Fruit fly (Drosophila melanogaster): ENCODE measurements around the gene Rsod.

Rsod gene

DNA sequence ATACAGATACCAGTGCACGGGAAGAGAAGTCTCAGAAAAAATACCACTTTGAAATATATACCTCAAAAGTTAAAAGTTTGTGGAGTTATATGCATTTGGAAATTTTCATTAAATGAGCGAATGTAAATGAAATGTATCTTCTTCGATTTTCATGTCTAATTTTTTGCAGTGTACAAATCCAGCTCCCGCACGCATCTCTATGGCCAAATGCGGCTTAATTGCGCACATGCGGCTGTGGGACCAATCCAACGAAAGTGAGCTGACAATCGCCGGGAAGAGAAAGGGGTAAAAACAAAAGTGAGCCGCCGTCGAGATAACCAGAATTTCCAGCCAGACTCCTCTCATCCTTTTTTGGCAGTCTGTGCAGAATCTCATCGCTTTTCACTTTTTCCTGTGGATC, 6.8 kb downstream of the Rsod start:
- no peak for TF ChIP-seq noc (tag; optimal IDR thresholded peaks at IDR 0.05)

dm6 chr3R:30163228-30163627, 7.8 kb downstream of the Rsod start:
- no peak for TF ChIP-seq noc (tag; optimal IDR thresholded peaks at IDR 0.05)

DNA sequence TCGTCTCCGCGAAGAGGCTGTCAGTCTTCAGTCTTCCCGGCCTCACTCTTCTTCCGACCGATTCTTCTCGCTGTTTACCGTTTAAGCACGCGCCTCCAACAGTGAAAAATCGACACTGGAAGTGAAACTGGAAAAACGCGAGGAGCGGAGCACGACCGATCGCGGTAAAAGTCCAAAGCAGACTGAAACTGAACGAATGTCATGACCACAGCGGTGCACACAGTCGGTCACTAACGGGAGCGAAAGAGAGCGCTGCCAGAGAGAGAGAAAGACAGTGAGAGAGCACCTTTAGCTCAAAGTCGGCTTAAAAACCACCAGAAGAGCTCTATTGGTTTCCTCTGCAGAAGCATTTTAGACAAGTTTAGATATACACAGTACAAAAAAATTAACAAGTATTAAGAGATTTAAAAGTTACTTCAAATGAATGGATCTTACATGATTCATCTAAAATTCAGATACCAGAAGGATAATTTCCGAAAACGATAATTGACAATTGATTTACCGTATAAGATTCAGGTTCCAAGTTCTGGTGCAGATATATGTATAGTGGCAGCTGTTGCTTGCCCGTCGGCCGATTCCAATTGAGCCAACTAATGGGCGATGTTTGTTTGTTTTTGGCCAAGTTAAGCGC, 10.6 kb downstream of the Rsod start, which contains the start of gene CG11498:
Gene CG11498 (minus strand): TSS at position 162 of the 631 bp plus-strand sequence.
- TF ChIP-seq noc (tag; optimal IDR thresholded peaks at IDR 0.05), result no peak

- no peak for TF ChIP-seq noc (tag; optimal IDR thresholded peaks at IDR 0.05)
Observed at dm6 chr3R:30153864-30154263, 17.1 kb downstream of the Rsod start.

- no peak for TF ChIP-seq noc (tag; optimal IDR thresholded peaks at IDR 0.05)
Observed at dm6 chr3R:30151300-30152109, 19.5 kb downstream of the Rsod start, which contains the start of gene CG15529. CG15529 (plus strand) TSS chr3R:30152059.

- TF ChIP-seq noc (tag; optimal IDR thresholded peaks at IDR 0.05), result no peak
Observed at dm6 chr3R:30150602-30151001, 20.4 kb downstream of the Rsod start.

dm6 chr3R:30149506-30149905, 21.5 kb downstream of the Rsod start, which contains the start of gene AdoR:
AdoR (minus strand) TSS chr3R:30149606.
- TF ChIP-seq noc (tag; optimal IDR thresholded peaks at IDR 0.05), result no peak

DNA sequence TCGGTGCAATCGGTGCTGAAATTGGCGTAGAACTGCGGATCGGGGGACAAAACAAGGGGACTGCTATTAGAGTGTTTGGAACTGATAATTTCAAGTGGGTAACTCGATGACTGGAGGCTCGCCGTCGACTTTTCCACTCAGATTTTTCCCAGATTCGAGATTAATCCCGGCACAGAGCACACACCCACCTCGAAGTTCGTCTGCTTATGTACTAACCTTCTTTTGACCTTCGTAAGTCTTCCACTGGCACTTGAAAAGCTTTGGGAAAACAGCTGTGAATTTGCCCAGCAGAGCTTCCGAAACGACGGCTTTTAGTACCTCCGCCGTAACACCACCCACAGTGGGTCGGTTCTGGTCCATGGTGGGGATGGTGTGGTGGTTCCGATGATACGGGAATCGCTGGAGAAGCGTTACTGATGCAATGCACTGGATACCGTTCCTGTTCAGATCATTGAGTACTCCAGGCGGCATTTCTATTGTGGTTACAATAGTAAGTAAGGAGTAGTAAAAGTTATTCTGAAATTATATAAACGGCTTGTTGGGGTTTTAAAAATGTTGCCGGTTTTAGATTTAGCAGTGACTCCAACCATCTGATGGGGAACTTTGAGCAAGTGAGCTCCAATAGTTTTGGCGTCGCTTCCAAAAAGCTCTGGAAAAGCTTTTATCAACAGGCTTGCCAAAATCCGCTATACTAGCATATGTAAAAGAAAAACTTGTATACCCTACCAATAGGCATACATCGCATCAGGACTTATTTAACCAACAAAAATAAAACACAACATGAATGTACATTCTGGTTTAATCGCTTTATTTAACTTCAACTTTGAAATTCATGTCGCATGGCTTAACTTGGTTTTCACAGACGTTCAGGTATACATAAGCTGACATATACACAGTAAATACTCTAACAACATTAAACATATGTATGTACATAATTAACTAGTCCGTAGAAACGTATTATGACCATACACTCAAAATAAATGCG, 36.7 kb downstream of the Rsod start, which contains the start of gene Tpi:
Gene Tpi (minus strand): TSS at position 537 of the 985 bp plus-strand sequence.
- peak; percentile 1 for TF ChIP-seq noc (tag; optimal IDR thresholded peaks at IDR 0.05)

DNA sequence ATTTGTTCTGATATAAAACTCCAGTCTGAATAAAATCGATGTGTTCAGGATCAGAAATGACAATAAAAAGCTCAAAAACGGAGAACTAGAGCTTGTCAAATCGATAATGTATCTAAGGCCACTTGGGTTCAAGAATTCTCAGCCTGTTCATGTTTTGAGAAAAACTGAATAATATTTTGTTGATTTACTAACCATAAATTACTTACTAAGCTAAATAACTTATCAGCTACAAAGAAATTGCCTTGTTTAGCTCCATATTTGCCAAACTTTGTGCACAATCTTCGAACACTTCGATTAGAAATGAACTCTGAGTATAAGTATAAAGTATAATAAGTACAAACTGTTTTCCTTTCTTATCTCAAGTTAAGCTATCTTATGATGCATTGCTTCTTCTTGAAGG, 38.7 kb downstream of the Rsod start, which contains the start of gene CG31029:
Gene CG31029 (minus strand): TSS at position 101 of the 400 bp plus-strand sequence.
- no peak for TF ChIP-seq noc (tag; optimal IDR thresholded peaks at IDR 0.05)

- TF ChIP-seq noc (tag; optimal IDR thresholded peaks at IDR 0.05), result no peak
Observed at dm6 chr3R:30129019-30129418, 42.0 kb downstream of the Rsod start, which contains the start of gene Ppi1. Ppi1 (minus strand) TSS chr3R:30129119.

dm6 chr3R:30124635-30125034, 46.4 kb downstream of the Rsod start, which contains the start of gene CG45073:
CG45073 (minus strand) TSS chr3R:30124735.
- TF ChIP-seq noc (tag; optimal IDR thresholded peaks at IDR 0.05), result no peak

- TF ChIP-seq noc (tag; optimal IDR thresholded peaks at IDR 0.05), result no peak
Observed at dm6 chr3R:30123163-30123562, 47.8 kb downstream of the Rsod start, which contains the start of gene CG45072. CG45072 (minus strand) TSS chr3R:30123263.

DNA sequence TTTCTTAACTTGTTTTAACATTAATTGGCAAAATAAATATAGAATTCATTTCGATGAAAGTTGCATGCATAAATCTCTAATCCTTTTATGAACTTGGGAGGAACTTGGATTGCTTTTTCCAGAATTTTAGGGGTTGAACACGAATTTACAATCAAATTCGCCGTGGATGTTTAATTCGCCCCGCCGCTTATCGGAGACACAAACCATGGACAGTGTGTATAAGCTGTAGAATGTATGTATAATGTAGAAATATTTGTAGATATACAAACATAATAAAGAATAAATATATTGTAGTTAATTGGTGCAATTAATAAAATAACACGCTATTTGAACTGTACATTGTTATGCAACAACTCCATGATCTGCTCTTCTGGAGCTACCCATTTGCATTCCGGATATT, 49.3 kb downstream of the Rsod start:
- TF ChIP-seq noc (tag; optimal IDR thresholded peaks at IDR 0.05), result no peak

Data from whole organism, larva.